Fruit fly (Drosophila melanogaster): ENCODE measurements around the gene Alp1.

Alp1 gene

DNA sequence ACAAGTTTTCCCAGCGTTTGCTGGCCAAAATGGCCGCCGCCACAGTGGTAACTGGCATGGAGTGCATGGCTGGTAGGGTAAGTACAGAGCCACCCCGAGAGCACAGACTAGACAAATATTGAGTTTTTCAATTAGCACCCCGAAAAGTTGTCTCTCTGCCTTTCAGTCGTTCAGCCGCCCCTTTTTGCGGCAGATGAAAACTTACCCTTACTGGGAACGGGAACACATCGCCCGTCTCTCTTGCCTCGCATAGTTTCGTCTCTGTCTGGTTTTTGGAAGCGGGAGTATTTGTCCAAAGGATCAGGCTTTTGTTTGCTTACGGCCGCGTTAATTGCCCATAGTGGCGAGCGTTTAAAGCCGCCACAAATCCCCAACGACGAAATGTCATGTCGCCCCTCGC lies 14.1 kb upstream of the Alp1 start (continued):
- TF ChIP-seq z (GFP tag; IDR thresholded peaks at IDR 0.05): 0 out of 3 replicates have a peak, but pooled peaks have one; percentile 15
- no peak for TF ChIP-seq Lhr (GFP tag; optimal IDR thresholded peaks at IDR 0.05)
- no peak for TF ChIP-seq CG9932 (GFP tag; IDR thresholded peaks at IDR 0.05)
- no peak for TF ChIP-seq CG2875 (GFP tag; optimal IDR thresholded peaks at IDR 0.05)
- TF ChIP-seq tx (GFP tag; optimal IDR thresholded peaks at IDR 0.05): no peak
- TF ChIP-seq Med (GFP tag): peak; percentile 19
- TF ChIP-seq HmgD (GFP tag; optimal IDR thresholded peaks at IDR 0.05): no peak
- TF ChIP-seq gcm2 (GFP tag; optimal IDR thresholded peaks at IDR 0.05): no peak
- no peak for TF ChIP-seq CG17912 (GFP tag; optimal IDR thresholded peaks at IDR 0.05)
- TF ChIP-seq Hsf (GFP tag; optimal IDR thresholded peaks at IDR 0.05): no peak
- no peak for TF ChIP-seq CG8388 (GFP tag; optimal IDR thresholded peaks at IDR 0.05)
- TF ChIP-seq sens-2 (GFP tag; IDR thresholded peaks at IDR 0.05): no peak
- no peak for TF ChIP-seq CG11504 (tag; optimal IDR thresholded peaks at IDR 0.05)
- no peak for TF ChIP-seq CG17359 (tag; optimal IDR thresholded peaks at IDR 0.05)
- TF ChIP-seq grau (tag; optimal IDR thresholded peaks at IDR 0.05): peak; percentile 70
- no peak for TF ChIP-seq CG13894 (tag; optimal IDR thresholded peaks at IDR 0.05)
- no peak for TF ChIP-seq prd (optimal IDR thresholded peaks at IDR 0.05)
- no peak for TF ChIP-seq prd (GFP tag; IDR thresholded peaks at IDR 0.05)
- no peak for TF ChIP-seq CG2129 (GFP tag; IDR thresholded peaks at IDR 0.05; ENCODE audit: partially characterized antibody)
- 0 out of 3 replicates have a peak, but pooled peaks have one; percentile 24 for TF ChIP-seq otp (GFP tag; IDR thresholded peaks at IDR 0.05)
- TF ChIP-seq phol (tag; optimal IDR thresholded peaks at IDR 0.05): peak; percentile 18
- no peak for TF ChIP-seq BtbVII (GFP tag; optimal IDR thresholded peaks at IDR 0.05)
- TF ChIP-seq CG10543 (GFP tag; optimal IDR thresholded peaks at IDR 0.05): no peak
- no peak for TF ChIP-seq pfk (GFP tag; optimal IDR thresholded peaks at IDR 0.05)
- no peak for TF ChIP-seq twi (tag; optimal IDR thresholded peaks at IDR 0.05)
- TF ChIP-seq chif (GFP tag; optimal IDR thresholded peaks at IDR 0.05): no peak
- TF ChIP-seq btn (GFP tag; optimal IDR thresholded peaks at IDR 0.05): no peak
- TF ChIP-seq Nf-YC (tag; optimal IDR thresholded peaks at IDR 0.05): peak; percentile 88
- TF ChIP-seq CG10321 (GFP tag; IDR thresholded peaks at IDR 0.05): peak; percentile 76
- no peak for TF ChIP-seq fd3F (GFP tag; optimal IDR thresholded peaks at IDR 0.05)
- no peak for TF ChIP-seq odd (GFP tag; optimal IDR thresholded peaks at IDR 0.05)
- TF ChIP-seq jigr1 (GFP tag; IDR thresholded peaks at IDR 0.05): no peak
- TF ChIP-seq zfh1 (GFP tag; IDR thresholded peaks at IDR 0.05): no peak
- TF ChIP-seq yki (optimal IDR thresholded peaks at IDR 0.05): no peak
- no peak for TF ChIP-seq CG6254 (GFP tag; optimal IDR thresholded peaks at IDR 0.05)
- TF ChIP-seq ara (GFP tag; IDR thresholded peaks at IDR 0.05): peak; percentile 41; the same call in 1 of the 2 replicates
- TF ChIP-seq Six4 (GFP tag; optimal IDR thresholded peaks at IDR 0.05): no peak
- no peak for TF ChIP-seq CG8281 (tag; optimal IDR thresholded peaks at IDR 0.05)
- peak; percentile 17 for TF ChIP-seq cg (GFP tag; optimal IDR thresholded peaks at IDR 0.05)
- peak; percentile 78 for TF ChIP-seq Nf-YB (GFP tag; optimal IDR thresholded peaks at IDR 0.05)
- no peak for TF ChIP-seq Oaz (GFP tag; IDR thresholded peaks at IDR 0.05)
- no peak for TF ChIP-seq wek (GFP tag; optimal IDR thresholded peaks at IDR 0.05)
- no peak for TF ChIP-seq Sin3A (optimal IDR thresholded peaks at IDR 0.05)
- TF ChIP-seq crp (GFP tag; optimal IDR thresholded peaks at IDR 0.05): no peak
- no peak for TF ChIP-seq CG8290 (GFP tag; optimal IDR thresholded peaks at IDR 0.05)
- TF ChIP-seq CG8290 (tag; optimal IDR thresholded peaks at IDR 0.05): no peak
- no peak for TF ChIP-seq bowl (GFP tag; IDR thresholded peaks at IDR 0.05)
- TF ChIP-seq CG34376 (GFP tag; optimal IDR thresholded peaks at IDR 0.05): no peak
- TF ChIP-seq CG13287 (GFP tag; IDR thresholded peaks at IDR 0.05; ENCODE audit: partially characterized antibody): no peak
- 0 out of 2 replicates have a peak, but pooled peaks have one; percentile 17 for TF ChIP-seq CG4360 (GFP tag; IDR thresholded peaks at IDR 0.05)
- TF ChIP-seq CG10366 (GFP tag; IDR thresholded peaks at IDR 0.05): no peak
- TF ChIP-seq CG30020 (tag; optimal IDR thresholded peaks at IDR 0.05): no peak
- no peak for TF ChIP-seq p53 (GFP tag; optimal IDR thresholded peaks at IDR 0.05)

Data from whole organism, embryonic.